Worm (Caenorhabditis elegans) whole organism, L3 larva: Measurements from ENCODE around the gene ugt-50.

Experiments
- ama-1 ChIP-seq: fragments of 150-350 bp; optimal IDR thresholded peaks from 2 replicates; lab custom pipeline; 2018
- ceh-82 ChIP-seq: fragments of 150-350 bp; optimal IDR thresholded peaks from 2 replicates; lab custom pipeline; 2014; ENCODE audit warnings: missing biosample characterization, missing genetic modification characterization
- ceh-9 ChIP-seq: sonication (generic microtip); optimal IDR thresholded peaks from 2 replicates; lab custom pipeline; 2018; ENCODE audit warnings: missing biosample characterization, missing genetic modification characterization
- elt-2 ChIP-seq: sonication (generic microtip); optimal IDR thresholded peaks from 2 replicates; lab custom pipeline; 2016; ENCODE audit warnings: missing genetic modification reagents, mild to moderate bottlenecking, missing genetic modification characterization, missing compliant biosample characterization
- elt-3 ChIP-seq, 3 experiments: fragments of 150-350 bp in 1 of 3; sonication (generic microtip) in 2 of 3; optimal IDR thresholded peaks; 2 replicates in 2 of 3; 4 replicates in 1 of 3; lab custom pipeline; 2014 to 2017; ENCODE audit warnings: missing biosample characterization in 3 of 3, missing genetic modification characterization in 3 of 3
- jun-1 ChIP-seq: fragments of 150-350 bp; optimal IDR thresholded peaks from 2 replicates; lab custom pipeline; 2014; ENCODE audit warnings: missing biosample characterization, missing genetic modification reagents, missing genetic modification characterization
- mdl-1 ChIP-seq: fragments of 150-350 bp; optimal IDR thresholded peaks from 2 replicates; lab custom pipeline; 2014; ENCODE audit warnings: missing biosample characterization, missing genetic modification characterization
- nhr-11 ChIP-seq: fragments of 150-350 bp; optimal IDR thresholded peaks from 2 replicates; lab custom pipeline; 2014; ENCODE audit warnings: missing biosample characterization, missing genetic modification characterization

- TF ChIP-seq mdl-1 (tag; lab: Kevin White, UChicago) (no peak), ceh-82 (tag; lab: Kevin White, UChicago) (no peak), ceh-9 (tag; lab: Kevin White, UChicago) (no peak), elt-3 (tag; optimal IDR thresholded peaks at IDR 0.05; lab: Kevin White, UChicago) (no peak), elt-2 (tag; lab: Kevin White, UChicago) (no peak), ama-1 (no peak), jun-1 (no peak), nhr-11 (tag; lab: Kevin White, UChicago) (no peak)
Measured at ce11 chrX:12693150-12693589, 1.8 kb downstream of the ugt-50 start.
